Worm (Caenorhabditis elegans): ENCODE results near the gene nhr-134.

ce11 chrV:2264925-2265324, 33.9 kb downstream of the nhr-134 start:
- no peak for TF ChIP-seq nhr-237 (tag; optimal IDR thresholded peaks at IDR 0.05)
- TF ChIP-seq ama-1 (optimal IDR thresholded peaks at IDR 0.05) = no peak
- no peak for TF ChIP-seq pqm-1 (tag; optimal IDR thresholded peaks at IDR 0.05)
- no peak for TF ChIP-seq spr-1 (tag; optimal IDR thresholded peaks at IDR 0.05)
- no peak for TF ChIP-seq lin-13 (GFP tag; optimal IDR thresholded peaks at IDR 0.05)
- TF ChIP-seq ztf-11 (tag; optimal IDR thresholded peaks at IDR 0.05) = no peak
- TF ChIP-seq zag-1 (tag; optimal IDR thresholded peaks at IDR 0.05) = no peak
- TF ChIP-seq ces-1 (GFP tag; optimal IDR thresholded peaks at IDR 0.05) = no peak
- TF ChIP-seq gei-8 (GFP tag; optimal IDR thresholded peaks at IDR 0.05) = no peak
- no peak for TF ChIP-seq nhr-11 (tag; optimal IDR thresholded peaks at IDR 0.05)
- TF ChIP-seq pha-4 (GFP tag; IDR thresholded peaks at IDR 0.05) = no peak
- no peak for TF ChIP-seq pha-4 (tag; optimal IDR thresholded peaks at IDR 0.05)

Measured in whole organism, L4 larva.